Fruit fly (Drosophila melanogaster) whole organism, embryonic: ENCODE measurements around the gene mAChR-C.

Source experiments
- Blimp-1 ChIP-seq: fragments of 200-800 bp; sonication (Bioruptor generic); optimal IDR thresholded peaks from 3 replicates; lab custom pipeline; 2018; ENCODE audit warnings: missing biosample characterization, missing genetic modification characterization, mild to moderate bottlenecking, moderate library complexity, missing genetic modification reagents
- Bteb2 ChIP-seq: fragments of 200-800 bp; sonication (Bioruptor generic); optimal IDR thresholded peaks from 2 replicates; lab custom pipeline; 2016; ENCODE audit warnings: missing biosample characterization, missing genetic modification characterization
- CG10431 ChIP-seq: fragments of 200-800 bp; sonication (Bioruptor generic); optimal IDR thresholded peaks from 3 replicates; lab custom pipeline; 2018; ENCODE audit warnings: missing biosample characterization, mild to moderate bottlenecking, missing genetic modification characterization
- CG11093 ChIP-seq: fragments of 200-800 bp; sonication (Bioruptor generic); IDR thresholded peaks from 3 replicates; pipeline ENCODE4 v1.3.6; 2022; ENCODE audit warnings: missing biosample characterization, missing genetic modification characterization
- CG13424 ChIP-seq: fragments of 200-800 bp; sonication (Bioruptor generic); optimal IDR thresholded peaks from 2 replicates; lab custom pipeline; 2019; ENCODE audit warnings: missing biosample characterization, mild to moderate bottlenecking, missing genetic modification characterization, moderate library complexity
- CG15601 ChIP-seq: fragments of 200-800 bp; sonication (Bioruptor generic); optimal IDR thresholded peaks from 3 replicates; lab custom pipeline; 2019; ENCODE audit warnings: missing biosample characterization, mild to moderate bottlenecking, missing genetic modification characterization, moderate library complexity
- CG16813 ChIP-seq: fragments of 200-800 bp; sonication (Bioruptor generic); IDR thresholded peaks from 3 replicates; pipeline ENCODE4 v1.3.6; 2022; ENCODE audit warnings: missing biosample characterization, missing genetic modification characterization; ENCODE audit not compliant: partially characterized antibody
- CG17385 ChIP-seq: fragments of 200-800 bp; sonication (Bioruptor generic); optimal IDR thresholded peaks from 3 replicates; lab custom pipeline; 2018; ENCODE audit warnings: missing biosample characterization, mild to moderate bottlenecking, missing genetic modification characterization
- CG17612 ChIP-seq: fragments of 200-800 bp; sonication (Bioruptor generic); IDR thresholded peaks from 2 replicates; pipeline ENCODE4 v1.3.6; 2022; ENCODE audit warnings: missing biosample characterization, missing genetic modification characterization
- CG1792 ChIP-seq: fragments of 200-800 bp; sonication (Bioruptor generic); optimal IDR thresholded peaks from 2 replicates; lab custom pipeline; 2016; ENCODE audit warnings: missing biosample characterization, missing genetic modification characterization
- CG18262 ChIP-seq: fragments of 200-800 bp; optimal IDR thresholded peaks from 3 replicates; lab custom pipeline; 2019; ENCODE audit warnings: missing biosample characterization, mild to moderate bottlenecking, missing genetic modification characterization, moderate library complexity
- CG2889 ChIP-seq: fragments of 200-800 bp; sonication (Bioruptor generic); IDR thresholded peaks from 3 replicates; pipeline ENCODE4 v1.3.6; 2022; ENCODE audit warnings: missing biosample characterization, missing genetic modification characterization
- CG30431 ChIP-seq: fragments of 200-800 bp; sonication (Bioruptor generic); optimal IDR thresholded peaks from 2 replicates; lab custom pipeline; 2017; ENCODE audit warnings: missing biosample characterization, missing genetic modification characterization
- CG31365 ChIP-seq: fragments of 200-800 bp; sonication (Bioruptor generic); optimal IDR thresholded peaks from 2 replicates; lab custom pipeline; 2018; ENCODE audit warnings: missing biosample characterization, mild to moderate bottlenecking, missing genetic modification characterization
- CG31441 ChIP-seq: fragments of 200-800 bp; sonication (Bioruptor generic); IDR thresholded peaks from 2 replicates; pipeline ENCODE4 v1.3.6; 2022; ENCODE audit warnings: missing biosample characterization, missing genetic modification characterization
- CG3163 ChIP-seq: fragments of 200-800 bp; sonication (Bioruptor generic); optimal IDR thresholded peaks from 3 replicates; lab custom pipeline; 2016; ENCODE audit warnings: missing biosample characterization, missing genetic modification characterization
- CG4730 ChIP-seq: fragments of 200-800 bp; sonication (Bioruptor generic); IDR thresholded peaks from 2 replicates; pipeline ENCODE4 v1.3.6; 2022; ENCODE audit warnings: missing biosample characterization, missing genetic modification characterization
- CG6683 ChIP-seq: fragments of 200-800 bp; sonication (Bioruptor generic); optimal IDR thresholded peaks from 2 replicates; lab custom pipeline; 2017; ENCODE audit warnings: missing biosample characterization, mild to moderate bottlenecking, missing genetic modification characterization, missing genetic modification reagents
- CG6854 ChIP-seq: fragments of 200-800 bp; sonication (Bioruptor generic); optimal IDR thresholded peaks from 3 replicates; lab custom pipeline; 2017; ENCODE audit warnings: missing biosample characterization, mild to moderate bottlenecking, missing genetic modification characterization
- CG7556 ChIP-seq: fragments of 200-800 bp; sonication (Bioruptor generic); optimal IDR thresholded peaks from 2 replicates; lab custom pipeline; 2017; ENCODE audit warnings: missing biosample characterization, mild to moderate bottlenecking, missing genetic modification characterization
- CG9215 ChIP-seq: fragments of 200-800 bp; sonication (Bioruptor generic); IDR thresholded peaks from 2 replicates; pipeline ENCODE4 v1.3.6; 2022; ENCODE audit warnings: missing biosample characterization, missing genetic modification characterization
- CG9817 ChIP-seq: fragments of 200-800 bp; sonication (Bioruptor generic); optimal IDR thresholded peaks from 2 replicates; lab custom pipeline; 2018; ENCODE audit warnings: missing biosample characterization, mild to moderate bottlenecking, missing genetic modification characterization, moderate library complexity
- Hand ChIP-seq: fragments of 200-800 bp; sonication (Bioruptor generic); optimal IDR thresholded peaks from 2 replicates; lab custom pipeline; 2017; ENCODE audit warnings: mild to moderate bottlenecking, missing biosample characterization, missing genetic modification reagents, missing genetic modification characterization
- Hsf ChIP-seq: fragments of 200-800 bp; sonication (Bioruptor generic); optimal IDR thresholded peaks from 3 replicates; lab custom pipeline; 2016; ENCODE audit warnings: missing biosample characterization, missing genetic modification characterization
- Med ChIP-seq: fragments of 200-800 bp; sonication (Bioruptor generic); peaks from one replicate; lab custom pipeline; 2016; ENCODE audit warnings: missing biosample characterization, missing genetic modification characterization, mild to moderate bottlenecking, inconsistent platforms, moderate library complexity
- Nf-YA ChIP-seq: fragments of 200-800 bp; sonication (Bioruptor generic); IDR thresholded peaks from 2 replicates; pipeline ENCODE4 v1.3.6; 2022; ENCODE audit warnings: missing biosample characterization, missing genetic modification characterization
- Rfx ChIP-seq: fragments of 200-800 bp; sonication (Bioruptor generic); IDR thresholded peaks from 2 replicates; pipeline ENCODE4 v1.3.6; 2022; ENCODE audit warnings: missing biosample characterization, missing genetic modification characterization
- Scr ChIP-seq: fragments of 200-800 bp; sonication (Bioruptor generic); IDR thresholded peaks from 2 replicates; pipeline ENCODE4 v1.3.6; 2022; ENCODE audit warnings: missing biosample characterization, missing genetic modification characterization; ENCODE audit not compliant: partially characterized antibody
- Ssrp ChIP-seq: fragments of 200-800 bp; sonication (Bioruptor generic); optimal IDR thresholded peaks from 2 replicates; lab custom pipeline; 2018; ENCODE audit warnings: missing biosample characterization, mild to moderate bottlenecking, missing genetic modification characterization, moderate library complexity
- Tbp ChIP-seq: fragments of >200 bp; optimal IDR thresholded peaks from 2 replicates; lab custom pipeline; 2018; ENCODE audit warnings: missing biosample characterization, missing genetic modification characterization
- corto ChIP-seq: fragments of 200-800 bp; sonication (Bioruptor generic); optimal IDR thresholded peaks from 2 replicates; lab custom pipeline; 2016; ENCODE audit warnings: missing biosample characterization, mild to moderate bottlenecking, missing genetic modification characterization, moderate library complexity
- crol ChIP-seq: fragments of 200-800 bp; sonication (Bioruptor generic); IDR thresholded peaks from 2 replicates; pipeline ENCODE4 v1.3.6; 2022; ENCODE audit warnings: missing biosample characterization, missing genetic modification characterization
- da ChIP-seq: fragments of 200-800 bp; sonication (Bioruptor generic); optimal IDR thresholded peaks from 2 replicates; lab custom pipeline; 2016; ENCODE audit warnings: missing biosample characterization, missing genetic modification characterization
- ems ChIP-seq: fragments of 200-800 bp; sonication (Bioruptor generic); optimal IDR thresholded peaks from 3 replicates; lab custom pipeline; 2016; ENCODE audit warnings: missing biosample characterization, missing genetic modification characterization
- jigr1 ChIP-seq: fragments of 200-800 bp; sonication (Bioruptor generic); IDR thresholded peaks from 3 replicates; pipeline ENCODE4 v1.3.6; 2022; ENCODE audit warnings: missing biosample characterization, missing genetic modification characterization
- kay ChIP-seq: fragments of 200-800 bp; sonication (Bioruptor generic); optimal IDR thresholded peaks from 2 replicates; lab custom pipeline; 2016; ENCODE audit warnings: missing biosample characterization, missing genetic modification characterization
- kni ChIP-seq: fragments of 200-800 bp; sonication (Bioruptor generic); optimal IDR thresholded peaks from 3 replicates; lab custom pipeline; 2017; ENCODE audit warnings: mild to moderate bottlenecking, missing biosample characterization, missing genetic modification reagents, missing genetic modification characterization
- nerfin-1 ChIP-seq: fragments of 200-800 bp; sonication (Bioruptor generic); optimal IDR thresholded peaks from 3 replicates; lab custom pipeline; 2019; ENCODE audit warnings: missing biosample characterization, mild to moderate bottlenecking, missing genetic modification characterization, moderate library complexity
- pb ChIP-seq: fragments of 200-800 bp; sonication (Bioruptor generic); optimal IDR thresholded peaks from 3 replicates; lab custom pipeline; 2016; ENCODE audit warnings: missing biosample characterization, missing genetic modification characterization
- prd ChIP-seq, 3 experiments: fragments of >200 bp in 2 of 3; fragments of 200-800 bp in 1 of 3; sonication (Bioruptor generic) in 1 of 3; optimal IDR thresholded peaks in 2 of 3; IDR thresholded peaks in 1 of 3; 2 replicates in 2 of 3; 3 replicates in 1 of 3; pipeline versions ENCODE4 v1.3.6 to Lab custom; 2017 to 2022; ENCODE audit warnings: missing biosample characterization in 1 of 3, missing genetic modification characterization in 1 of 3
- salm ChIP-seq: fragments of 200-800 bp; sonication (Bioruptor generic); optimal IDR thresholded peaks from 2 replicates; lab custom pipeline; 2018; ENCODE audit warnings: missing biosample characterization, mild to moderate bottlenecking, missing genetic modification characterization
- sc ChIP-seq, 3 experiments: fragments of >200 bp in 2 of 3; fragments of 200-800 bp in 1 of 3; sonication (Bioruptor generic) in 1 of 3; optimal IDR thresholded peaks; 2 replicates in 2 of 3; 3 replicates in 1 of 3; lab custom pipeline; 2017; ENCODE audit warnings: mild to moderate bottlenecking in 1 of 3, missing biosample characterization in 1 of 3, missing genetic modification characterization in 1 of 3, missing genetic modification reagents in 1 of 3
- sens ChIP-seq: fragments of 200-800 bp; sonication (Bioruptor generic); peaks from one replicate; lab custom pipeline; 2016; ENCODE audit warnings: missing biosample characterization, missing genetic modification characterization
- sens-2 ChIP-seq: fragments of 200-800 bp; sonication (Bioruptor generic); IDR thresholded peaks from 2 replicates; pipeline ENCODE4 v1.3.6; 2022; ENCODE audit warnings: missing biosample characterization, missing genetic modification characterization
- sisA ChIP-seq: fragments of 200-800 bp; sonication (Bioruptor generic); IDR thresholded peaks from 2 replicates; pipeline ENCODE4 v1.3.6; 2022; ENCODE audit warnings: missing biosample characterization, missing genetic modification characterization
- slbo ChIP-seq: fragments of 200-800 bp; sonication (Bioruptor generic); IDR thresholded peaks from 2 replicates; pipeline ENCODE4 v1.3.6; 2022; ENCODE audit warnings: missing biosample characterization, missing genetic modification characterization
- trem ChIP-seq: fragments of 200-800 bp; optimal IDR thresholded peaks from 3 replicates; lab custom pipeline; 2019; ENCODE audit warnings: missing biosample characterization, mild to moderate bottlenecking, missing genetic modification characterization, moderate library complexity
- ttk ChIP-seq: fragments of 200-800 bp; sonication (Bioruptor generic); IDR thresholded peaks from 2 replicates; pipeline ENCODE4 v2.1.2; 2022; ENCODE audit warnings: missing biosample characterization, missing genetic modification characterization
- vvl ChIP-seq: fragments of 200-800 bp; sonication (Bioruptor generic); IDR thresholded peaks from 2 replicates; pipeline ENCODE4 v1.3.6; 2022; ENCODE audit warnings: missing biosample characterization, missing genetic modification characterization

The mAChR-C gene

DNA sequence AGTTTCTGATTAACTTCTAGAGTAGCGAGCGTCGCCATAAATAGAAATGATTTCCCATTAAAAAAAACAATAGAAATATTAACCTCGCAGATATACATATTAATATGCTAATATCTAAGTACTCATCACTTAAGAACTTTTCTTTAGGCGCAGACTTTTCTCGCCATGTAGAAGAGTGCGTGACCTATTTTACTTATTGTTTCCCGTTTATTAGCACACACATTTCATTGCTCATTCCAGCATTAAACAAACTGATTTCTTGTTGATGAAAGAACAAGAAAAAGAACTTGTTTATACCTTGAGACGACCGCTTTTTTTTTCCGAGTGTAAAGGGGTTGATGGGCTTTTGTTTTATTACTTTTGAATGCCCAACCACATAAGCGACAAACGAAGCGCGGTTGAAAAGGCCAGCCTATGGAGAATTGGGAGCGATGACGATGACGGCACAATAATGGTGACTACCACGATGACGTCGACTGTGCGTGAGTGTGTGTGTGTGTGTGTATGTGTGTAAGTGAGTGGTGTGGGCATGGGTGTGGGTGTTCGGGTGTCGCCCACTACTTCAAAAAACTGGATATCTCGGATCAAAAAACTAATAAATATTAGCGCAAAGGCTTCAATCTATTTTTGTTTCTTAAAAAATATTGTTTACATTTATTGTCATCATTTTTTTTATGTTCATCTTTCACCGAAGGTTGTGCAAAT, 36.3 kb downstream of the mAChR-C start (continued):
- TF ChIP-seq CG7556 (GFP tag; lab: Kevin White, UChicago) = peak; percentile 30
- peak; percentile 0 for TF ChIP-seq CG9817 (tag; lab: Kevin White, UChicago)
- no peak for TF ChIP-seq CG31365 (tag; lab: Kevin White, UChicago)
- peak; percentile 3 for TF ChIP-seq kni (GFP tag; lab: Kevin White, UChicago)
- TF ChIP-seq sens-2 (GFP tag; lab: Robert Waterston, UW) = no peak
- no peak for TF ChIP-seq Tbp
- TF ChIP-seq ttk (GFP tag; lab: Robert Waterston, UW) = no peak
- TF ChIP-seq Hsf = peak; percentile 12
- no peak for TF ChIP-seq CG9215 (GFP tag; lab: Robert Waterston, UW)
- TF ChIP-seq CG13424 = peak; percentile 2
- TF ChIP-seq da (GFP tag; lab: Kevin White, UChicago) = no peak
- TF ChIP-seq Hand (GFP tag; lab: Kevin White, UChicago) = no peak
- TF ChIP-seq Bteb2 (GFP tag; lab: Kevin White, UChicago) = no peak
- no peak for TF ChIP-seq CG2889 (GFP tag; lab: Robert Waterston, UW)
- peak; percentile 31 for TF ChIP-seq Rfx
- TF ChIP-seq CG1792 = no peak
- peak; percentile 80 for TF ChIP-seq Med (GFP tag; lab: Kevin White, UChicago)
- no peak for TF ChIP-seq pb (GFP tag; lab: Kevin White, UChicago)
- TF ChIP-seq CG30431 = no peak
- TF ChIP-seq CG6854 (GFP tag; lab: Kevin White, UChicago) = no peak
- TF ChIP-seq ems (GFP tag; lab: Kevin White, UChicago) = no peak
- no peak for TF ChIP-seq sisA (GFP tag; lab: Robert Waterston, UW)
- no peak for TF ChIP-seq CG16813 (GFP tag; lab: Robert Waterston, UW)
- peak; percentile 4 for TF ChIP-seq Ssrp (tag; lab: Kevin White, UChicago)
- TF ChIP-seq salm = no peak
- TF ChIP-seq corto (GFP tag; lab: Kevin White, UChicago) = no peak
- TF ChIP-seq CG10431 (GFP tag; lab: Kevin White, UChicago) = no peak
- 0 out of 2 replicates have a peak, but pooled peaks have one; percentile 26 for TF ChIP-seq CG31441 (GFP tag; lab: Robert Waterston, UW)
- no peak for TF ChIP-seq Nf-YA (GFP tag; lab: Robert Waterston, UW)
- TF ChIP-seq nerfin-1 (tag; lab: Kevin White, UChicago) = no peak
- no peak for TF ChIP-seq CG3163 (GFP tag; lab: Kevin White, UChicago)
- TF ChIP-seq CG17612 (GFP tag; lab: Robert Waterston, UW) = no peak
- no peak for TF ChIP-seq CG11093 (GFP tag; lab: Robert Waterston, UW)
- peak; percentile 3 for TF ChIP-seq CG17385 (GFP tag; lab: Kevin White, UChicago)
- TF ChIP-seq slbo (GFP tag; lab: Robert Waterston, UW) = peak; percentile 28; the same call in 1 of the 2 replicates
- no peak for TF ChIP-seq prd (optimal IDR thresholded peaks at IDR 0.05; lab: Kevin White, UChicago)
- peak; percentile 10; the same call in 1 of the 3 replicates for TF ChIP-seq prd (GFP tag; IDR thresholded peaks at IDR 0.05; lab: Robert Waterston, UW)
- no peak for TF ChIP-seq sc (optimal IDR thresholded peaks at IDR 0.05; lab: Kevin White, UChicago)
- no peak for TF ChIP-seq sc (GFP tag; optimal IDR thresholded peaks at IDR 0.05; lab: Kevin White, UChicago)
- TF ChIP-seq Blimp-1 = no peak
- TF ChIP-seq CG18262 = no peak
- no peak for TF ChIP-seq CG4730 (GFP tag; lab: Robert Waterston, UW)
- TF ChIP-seq Scr (GFP tag; lab: Robert Waterston, UW) = no peak
- TF ChIP-seq CG6683 (GFP tag; lab: Kevin White, UChicago) = no peak
- TF ChIP-seq CG15601 (tag; lab: Kevin White, UChicago) = no peak
- TF ChIP-seq trem (tag; lab: Kevin White, UChicago) = no peak
- TF ChIP-seq jigr1 = no peak
- TF ChIP-seq sens (GFP tag; lab: Kevin White, UChicago) = peak; percentile 70
- TF ChIP-seq crol (GFP tag; lab: Robert Waterston, UW) = no peak
- no peak for TF ChIP-seq vvl (GFP tag; lab: Robert Waterston, UW)
- TF ChIP-seq kay (GFP tag; lab: Kevin White, UChicago) = no peak
